Worm (Caenorhabditis elegans): Measurements from ENCODE around the gene glb-24.

ce11 chrV:12896850-12897249 is 11.1 kb upstream of the glb-24 start:
- TF ChIP-seq W03F9.2 (tag; optimal IDR thresholded peaks at IDR 0.05) (no peak), him-1 (tag; optimal IDR thresholded peaks at IDR 0.05) (no peak)
